Fruit fly (Drosophila melanogaster): Measurements from ENCODE around the gene Nbr.
A peak's percentile ranks its signal among the peaks of the same experiment; 100 is the strongest.

Nbr gene

DNA sequence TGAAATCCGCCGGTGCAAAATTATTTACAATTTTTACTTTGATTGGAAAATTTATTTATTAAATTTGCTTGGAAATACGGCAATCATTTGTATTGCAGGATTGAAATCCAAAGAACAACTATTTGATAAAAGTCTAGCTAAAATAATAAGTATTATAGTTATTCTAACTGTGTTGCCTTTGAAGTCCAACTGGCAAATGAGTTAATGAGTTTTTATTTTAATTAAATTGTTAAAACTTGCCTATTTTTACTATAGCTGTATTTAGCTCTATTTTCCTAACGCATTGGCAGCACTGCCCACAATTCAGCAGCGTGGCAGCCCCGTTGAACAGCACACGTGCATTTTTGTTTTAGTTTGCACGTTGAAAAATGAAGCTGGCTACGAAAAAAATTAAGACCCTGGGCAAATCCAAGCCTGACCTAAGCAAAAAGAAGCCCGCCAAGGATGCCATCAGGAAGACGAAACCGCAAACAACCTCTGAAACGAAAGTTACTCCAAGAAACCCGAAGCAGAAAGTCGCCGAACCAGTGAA is 494 bp upstream of the Nbr start, which contains the start of gene Noc2 (continued):
- peak; percentile 26 for TF ChIP-seq CG5245 (GFP tag; optimal IDR thresholded peaks at IDR 0.05)
- TF ChIP-seq ssp (GFP tag; IDR thresholded peaks at IDR 0.05), result peak; percentile 28; the same call in 1 of the 2 replicates
- peak; percentile 36; the same call in 1 of the 2 replicates for TF ChIP-seq CG9215 (GFP tag; IDR thresholded peaks at IDR 0.05)
- peak; percentile 56 for TF ChIP-seq grau (tag; optimal IDR thresholded peaks at IDR 0.05)
- no peak for TF ChIP-seq CG10959 (GFP tag; IDR thresholded peaks at IDR 0.05)
- TF ChIP-seq CG3407 (GFP tag; optimal IDR thresholded peaks at IDR 0.05), result no peak
- TF ChIP-seq CG43689 (GFP tag; IDR thresholded peaks at IDR 0.05), result no peak
- no peak for TF ChIP-seq CG14860 (GFP tag; IDR thresholded peaks at IDR 0.05; ENCODE audit: partially characterized antibody)
- TF ChIP-seq sima (GFP tag; optimal IDR thresholded peaks at IDR 0.05), result no peak
- TF ChIP-seq phol (tag; optimal IDR thresholded peaks at IDR 0.05), result peak; percentile 66
- peak; percentile 21 for TF ChIP-seq pnt (GFP tag; optimal IDR thresholded peaks at IDR 0.05)
- 0 out of 3 replicates have a peak, but pooled peaks have one; percentile 44 for TF ChIP-seq Dbx (GFP tag; IDR thresholded peaks at IDR 0.05)
- no peak for TF ChIP-seq nerfin-1 (tag; optimal IDR thresholded peaks at IDR 0.05)
- TF ChIP-seq slp2 (GFP tag; optimal IDR thresholded peaks at IDR 0.05), result no peak
- peak; percentile 20; the same call in 1 of the 2 replicates for TF ChIP-seq vvl (GFP tag; IDR thresholded peaks at IDR 0.05)
- TF ChIP-seq CG17361 (GFP tag; IDR thresholded peaks at IDR 0.05), result peak; percentile 74
- peak; percentile 36 for TF ChIP-seq chn (GFP tag; optimal IDR thresholded peaks at IDR 0.05)
- peak; percentile 48 for TF ChIP-seq fd96Cb (tag; optimal IDR thresholded peaks at IDR 0.05)
- peak; percentile 30 for TF ChIP-seq Ets97D (GFP tag; optimal IDR thresholded peaks at IDR 0.05)
- TF ChIP-seq eve (GFP tag; optimal IDR thresholded peaks at IDR 0.05), result no peak
- TF ChIP-seq CG32532 (GFP tag; IDR thresholded peaks at IDR 0.05), result peak; percentile 60
- no peak for TF ChIP-seq CG34376 (GFP tag; optimal IDR thresholded peaks at IDR 0.05)
- 0 out of 3 replicates have a peak, but pooled peaks have one; percentile 40 for TF ChIP-seq ci (GFP tag; IDR thresholded peaks at IDR 0.05)
- TF ChIP-seq CG8290 (GFP tag; optimal IDR thresholded peaks at IDR 0.05), result no peak
- peak in 1 of 2 experiments; percentile 46 for TF ChIP-seq CG8290 (tag; optimal IDR thresholded peaks at IDR 0.05)
- peak; percentile 4 for TF ChIP-seq kah (GFP tag; optimal IDR thresholded peaks at IDR 0.05)
- no peak for TF ChIP-seq rib (GFP tag; IDR thresholded peaks at IDR 0.05)
- TF ChIP-seq peb (GFP tag; IDR thresholded peaks at IDR 0.05), result no peak
- no peak for TF ChIP-seq ham (GFP tag; IDR thresholded peaks at IDR 0.05)
- no peak for TF ChIP-seq jing (GFP tag; optimal IDR thresholded peaks at IDR 0.05)
- no peak for TF ChIP-seq gsb (GFP tag; IDR thresholded peaks at IDR 0.05)
- peak; percentile 96 for TF ChIP-seq dm (GFP tag; optimal IDR thresholded peaks at IDR 0.05)
- peak; percentile 79 for TF ChIP-seq slbo (GFP tag; IDR thresholded peaks at IDR 0.05)
- no peak for TF ChIP-seq MTF-1 (GFP tag; optimal IDR thresholded peaks at IDR 0.05; ENCODE audit: borderline replicate concordance)
- TF ChIP-seq Dip3 (GFP tag; optimal IDR thresholded peaks at IDR 0.05), result peak; percentile 46
- TF ChIP-seq CG10979 (tag; optimal IDR thresholded peaks at IDR 0.05), result peak; percentile 36
- no peak for TF ChIP-seq Hand (GFP tag; optimal IDR thresholded peaks at IDR 0.05)
- peak; percentile 42 for TF ChIP-seq Camta (GFP tag; optimal IDR thresholded peaks at IDR 0.05)
- TF ChIP-seq stwl (tag; optimal IDR thresholded peaks at IDR 0.05), result no peak
- TF ChIP-seq repo (GFP tag; optimal IDR thresholded peaks at IDR 0.05), result no peak
- TF ChIP-seq p53 (GFP tag; optimal IDR thresholded peaks at IDR 0.05), result no peak
- TF ChIP-seq NfI (GFP tag; optimal IDR thresholded peaks at IDR 0.05), result peak; percentile 47
- TF ChIP-seq Ravus (GFP tag; IDR thresholded peaks at IDR 0.05), result no peak
- peak; percentile 62 for TF ChIP-seq CG14441 (GFP tag; IDR thresholded peaks at IDR 0.05)
- TF ChIP-seq unpg (GFP tag; optimal IDR thresholded peaks at IDR 0.05), result peak; percentile 27
- no peak for TF ChIP-seq Optix (GFP tag; IDR thresholded peaks at IDR 0.05)
- peak; percentile 42; the same call in 2 of the 3 replicates for TF ChIP-seq Mrtf (GFP tag; IDR thresholded peaks at IDR 0.05)
- no peak for TF ChIP-seq eyg (GFP tag; optimal IDR thresholded peaks at IDR 0.05)
- no peak for TF ChIP-seq CG15479 (GFP tag; optimal IDR thresholded peaks at IDR 0.05)
- no peak for TF ChIP-seq Poxn (GFP tag; IDR thresholded peaks at IDR 0.05)
- TF ChIP-seq sc (optimal IDR thresholded peaks at IDR 0.05), result no peak
- TF ChIP-seq sc (GFP tag; optimal IDR thresholded peaks at IDR 0.05), result peak; percentile 6
